Fruit fly (Drosophila melanogaster) whole organism, embryonic: Measurements from ENCODE around the gene Bicra.

Source experiments
- gt ChIP-seq: fragments of 200-800 bp; sonication (Bioruptor generic); IDR thresholded peaks from 2 replicates; pipeline ENCODE4 v1.3.6; 2022; ENCODE audit warnings: missing biosample characterization, missing genetic modification characterization
- lmd ChIP-seq: fragments of 200-800 bp; sonication (Bioruptor generic); IDR thresholded peaks from 2 replicates; pipeline ENCODE4 v1.3.6; 2022; ENCODE audit warnings: missing biosample characterization, missing genetic modification characterization
- phol ChIP-seq: fragments of 200-800 bp; sonication (Bioruptor generic); optimal IDR thresholded peaks from 3 replicates; lab custom pipeline; 2018; ENCODE audit warnings: missing biosample characterization, mild to moderate bottlenecking, missing genetic modification characterization, moderate library complexity

DNA sequence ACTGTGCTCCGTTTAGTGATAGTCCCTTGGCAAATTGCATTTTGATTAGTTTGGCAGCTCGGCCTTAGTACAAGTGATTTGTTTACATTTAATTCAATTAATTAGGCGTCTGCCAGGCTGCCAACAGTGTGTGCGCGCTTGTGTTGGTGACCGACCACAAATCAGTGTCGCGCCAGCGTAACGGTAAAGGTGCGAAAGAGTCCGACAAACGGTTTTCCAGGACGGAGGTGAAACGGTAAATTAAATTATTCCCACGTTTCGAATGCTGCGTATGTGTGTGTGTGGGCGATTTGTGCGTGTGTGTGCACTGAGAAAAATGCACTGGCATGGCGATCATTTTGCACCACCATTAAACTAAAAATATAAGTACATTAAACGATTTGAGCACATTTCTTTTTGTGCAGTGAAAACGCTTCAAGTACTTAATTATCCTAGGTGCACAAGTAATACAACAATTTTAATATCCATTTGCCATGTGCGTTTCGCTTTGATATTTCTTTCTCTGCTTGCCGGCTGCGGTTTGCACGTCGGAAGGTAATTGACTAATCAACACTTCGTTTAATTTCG, 76.2 kb downstream of the Bicra start:
- TF ChIP-seq lmd (GFP tag; lab: Robert Waterston, UW) (peak; percentile 38; the same call in 1 of the 2 replicates), gt (GFP tag; lab: Robert Waterston, UW) (no peak), phol (tag; lab: Kevin White, UChicago) (no peak)
